Worm (Caenorhabditis elegans) whole organism, L4 larva: ENCODE measurements around the gene rps-28.

Experiments used
- F10B5.3 ChIP-seq: sonication (generic microtip); optimal IDR thresholded peaks from 2 replicates; lab custom pipeline; 2016; ENCODE audit warnings: mild to moderate bottlenecking, missing genetic modification characterization, missing compliant biosample characterization
- F26F4.8 ChIP-seq: fragments of 200-800 bp; sonication (Bioruptor generic); conservative IDR thresholded peaks from 2 replicates; pipeline ENCODE4 v1.3.6; 2022; ENCODE audit warnings: missing genetic modification characterization, missing compliant biosample characterization
- F44E2.7 ChIP-seq: fragments of 200-800 bp; sonication (Bioruptor generic); IDR thresholded peaks from 2 replicates; pipeline ENCODE4 v2.1.2; 2022; ENCODE audit warnings: missing genetic modification characterization, missing compliant biosample characterization
- F49E8.2 ChIP-seq: sonication (generic microtip); optimal IDR thresholded peaks from 2 replicates; lab custom pipeline; 2016; ENCODE audit warnings: missing compliant biosample characterization, mild to moderate bottlenecking, missing genetic modification characterization, borderline replicate concordance
- T20F7.1 ChIP-seq: fragments of 200-800 bp; sonication (Bioruptor generic); optimal IDR thresholded peaks from 2 replicates; lab custom pipeline; 2018; ENCODE audit warnings: mild to moderate bottlenecking, missing genetic modification characterization, missing compliant biosample characterization
- Y105C5A.15 ChIP-seq: fragments of 200-800 bp; sonication (Bioruptor generic); IDR thresholded peaks from 2 replicates; pipeline ENCODE4 v1.3.6; 2022; ENCODE audit warnings: missing genetic modification characterization, missing compliant biosample characterization
- Y5F2A.4 ChIP-seq: fragments of 200-800 bp; sonication (Bioruptor generic); optimal IDR thresholded peaks from 2 replicates; lab custom pipeline; 2018; ENCODE audit warnings: mild to moderate bottlenecking, missing genetic modification characterization, missing compliant biosample characterization
- ZK546.5 ChIP-seq, 2 experiments: sonication (generic microtip); optimal IDR thresholded peaks; 2 replicates each; lab custom pipeline; 2017; ENCODE audit warnings: missing biosample characterization in 2 of 2, missing genetic modification characterization in 2 of 2
- aha-1 ChIP-seq: fragments of 150-350 bp; peaks from one replicate; lab custom pipeline; 2014; ENCODE audit warnings: missing biosample characterization, missing genetic modification characterization
- attf-4 ChIP-seq: sonication (generic microtip); optimal IDR thresholded peaks from 3 replicates; lab custom pipeline; 2017; ENCODE audit warnings: missing biosample characterization, missing genetic modification characterization
- ceh-20 ChIP-seq: fragments of 200-800 bp; sonication (Bioruptor generic); IDR thresholded peaks from 2 replicates; pipeline ENCODE4 v1.3.6; 2022; ENCODE audit warnings: missing genetic modification reagents, missing genetic modification characterization, missing compliant biosample characterization
- ceh-32 ChIP-seq: sonication (generic microtip); optimal IDR thresholded peaks from 2 replicates; lab custom pipeline; 2016; ENCODE audit warnings: mild to moderate bottlenecking, missing genetic modification characterization, missing compliant biosample characterization; ENCODE audit not compliant: poor library complexity
- ceh-62 ChIP-seq: sonication (generic microtip); optimal IDR thresholded peaks from 2 replicates; lab custom pipeline; 2017; ENCODE audit warnings: missing biosample characterization, missing genetic modification characterization
- ceh-82 ChIP-seq: sonication (generic microtip); optimal IDR thresholded peaks from 2 replicates; lab custom pipeline; 2017; ENCODE audit warnings: missing biosample characterization, missing genetic modification characterization
- ctbp-1 ChIP-seq: fragments of 200-800 bp; sonication (Bioruptor generic); IDR thresholded peaks from 2 replicates; pipeline ENCODE4 v1.3.6; 2022; ENCODE audit warnings: missing genetic modification reagents, missing genetic modification characterization, missing compliant biosample characterization
- duxl-1 ChIP-seq: sonication (generic microtip); optimal IDR thresholded peaks from 2 replicates; lab custom pipeline; 2016; ENCODE audit warnings: mild to moderate bottlenecking, missing genetic modification characterization, moderate library complexity, missing compliant biosample characterization; ENCODE audit not compliant: poor library complexity
- dve-1 ChIP-seq: sonication (generic microtip); optimal IDR thresholded peaks from 2 replicates; lab custom pipeline; 2017; ENCODE audit warnings: antibody characterized with exemption, mild to moderate bottlenecking, missing genetic modification characterization, missing compliant biosample characterization; ENCODE audit not compliant: insufficient read depth
- fkh-10 ChIP-seq: fragments of 150-350 bp; optimal IDR thresholded peaks from 2 replicates; lab custom pipeline; 2014; ENCODE audit warnings: missing biosample characterization, missing genetic modification reagents, missing genetic modification characterization
- hlh-11 ChIP-seq: fragments of 200-800 bp; sonication (Bioruptor generic); optimal IDR thresholded peaks from 2 replicates; lab custom pipeline; 2018; ENCODE audit warnings: mild to moderate bottlenecking, missing genetic modification characterization, missing compliant biosample characterization
- jun-1 ChIP-seq: fragments of 150-350 bp; optimal IDR thresholded peaks from 2 replicates; lab custom pipeline; 2014; ENCODE audit warnings: missing biosample characterization, missing genetic modification reagents, missing genetic modification characterization
- lim-7 ChIP-seq: fragments of 200-800 bp; sonication (Bioruptor generic); IDR thresholded peaks from 2 replicates; pipeline ENCODE4 v1.3.6; 2022; ENCODE audit warnings: missing genetic modification characterization, missing compliant biosample characterization
- lin-29 ChIP-seq: fragments of 200-800 bp; sonication (Bioruptor generic); IDR thresholded peaks from 2 replicates; pipeline ENCODE4 v1.3.6; 2022; ENCODE audit warnings: missing genetic modification reagents, missing genetic modification characterization, missing compliant biosample characterization
- lin-38 ChIP-seq: fragments of 200-800 bp; sonication (Bioruptor generic); IDR thresholded peaks from 2 replicates; pipeline ENCODE4 v1.3.6; 2022; ENCODE audit warnings: missing genetic modification reagents, missing genetic modification characterization, missing compliant biosample characterization
- lin-39 ChIP-seq: fragments of 150-350 bp; optimal IDR thresholded peaks from 2 replicates; lab custom pipeline; 2014; ENCODE audit warnings: missing biosample characterization, missing genetic modification reagents, missing genetic modification characterization
- lir-3 ChIP-seq: sonication (generic microtip); optimal IDR thresholded peaks from 2 replicates; lab custom pipeline; 2016; ENCODE audit warnings: mild to moderate bottlenecking, missing genetic modification characterization, missing compliant biosample characterization
- madf-9 ChIP-seq: fragments of 200-800 bp; sonication (Bioruptor generic); conservative IDR thresholded peaks from 2 replicates; pipeline ENCODE4 v1.3.6; 2022; ENCODE audit warnings: missing genetic modification reagents, missing genetic modification characterization, missing compliant biosample characterization
- mdl-1 ChIP-seq, 2 experiments: fragments of 150-350 bp in 1 of 2; sonication (generic microtip) in 1 of 2; optimal IDR thresholded peaks; 2 replicates each; lab custom pipeline; 2014 to 2017; ENCODE audit warnings: missing biosample characterization in 2 of 2, missing genetic modification characterization in 2 of 2
- mep-1 ChIP-seq: fragments of 150-350 bp; sonication (generic microtip); optimal IDR thresholded peaks from 3 replicates; lab custom pipeline; 2014; ENCODE audit warnings: missing biosample characterization, missing genetic modification characterization
- mes-2 ChIP-seq: sonication (generic microtip); optimal IDR thresholded peaks from 2 replicates; lab custom pipeline; 2016; ENCODE audit warnings: missing genotype, mild to moderate bottlenecking, missing genetic modification characterization, missing compliant biosample characterization; ENCODE audit not compliant: poor library complexity, severe bottlenecking
- mxl-2 ChIP-seq: fragments of 200-800 bp; sonication (Bioruptor generic); conservative IDR thresholded peaks from 2 replicates; pipeline ENCODE4 v1.3.6; 2022; ENCODE audit warnings: missing genetic modification reagents, missing genetic modification characterization, missing compliant biosample characterization
- mxl-3 ChIP-seq: fragments of 200-800 bp; sonication (Bioruptor generic); optimal IDR thresholded peaks from 2 replicates; lab custom pipeline; 2018; ENCODE audit warnings: mild to moderate bottlenecking, missing genetic modification characterization, missing compliant biosample characterization
- nhr-102 ChIP-seq: sonication (generic microtip); optimal IDR thresholded peaks from 2 replicates; lab custom pipeline; 2016; ENCODE audit warnings: mild to moderate bottlenecking, missing genetic modification characterization, moderate library complexity, missing compliant biosample characterization
- nhr-237 ChIP-seq: sonication (generic microtip); optimal IDR thresholded peaks from 2 replicates; lab custom pipeline; 2017; ENCODE audit warnings: missing biosample characterization, missing genetic modification characterization
- nhr-41 ChIP-seq: fragments of 200-800 bp; sonication (Bioruptor generic); IDR thresholded peaks from 2 replicates; pipeline ENCODE4 v1.3.6; 2022; ENCODE audit warnings: missing genetic modification reagents, missing genetic modification characterization, missing compliant biosample characterization
- nhr-42 ChIP-seq: fragments of 200-800 bp; sonication (Bioruptor generic); IDR thresholded peaks from 2 replicates; pipeline ENCODE4 v1.3.6; 2022; ENCODE audit warnings: missing genetic modification characterization, missing compliant biosample characterization
- nhr-6 ChIP-seq: fragments of 150-350 bp; optimal IDR thresholded peaks from 2 replicates; lab custom pipeline; 2014; ENCODE audit warnings: missing biosample characterization, missing genetic modification characterization
- nhr-76 ChIP-seq: fragments of 150-350 bp; optimal IDR thresholded peaks from 2 replicates; lab custom pipeline; 2014; ENCODE audit warnings: missing biosample characterization, missing genetic modification characterization
- nhr-77 ChIP-seq: fragments of 150-350 bp; optimal IDR thresholded peaks from 2 replicates; lab custom pipeline; 2014; ENCODE audit warnings: missing biosample characterization, missing genetic modification characterization
- rbr-2 ChIP-seq: sonication (generic microtip); optimal IDR thresholded peaks from 2 replicates; lab custom pipeline; 2016; ENCODE audit warnings: missing genotype, missing genetic modification characterization, missing compliant biosample characterization
- sdz-12 ChIP-seq: fragments of 200-800 bp; sonication (Bioruptor generic); optimal IDR thresholded peaks from 2 replicates; lab custom pipeline; 2018; ENCODE audit warnings: mild to moderate bottlenecking, missing genetic modification characterization, missing compliant biosample characterization
- skn-1 ChIP-seq: fragments of 150-350 bp; optimal IDR thresholded peaks from 2 replicates; lab custom pipeline; 2014; ENCODE audit warnings: missing biosample characterization, missing genetic modification characterization
- snpc-1.2 ChIP-seq: fragments of 200-800 bp; sonication (Bioruptor generic); IDR thresholded peaks from 2 replicates; pipeline ENCODE4 v1.3.6; 2022; ENCODE audit warnings: missing genetic modification reagents, missing genetic modification characterization, missing compliant biosample characterization
- snpc-4 ChIP-seq: fragments of 150-350 bp; optimal IDR thresholded peaks from 2 replicates; lab custom pipeline; 2014; ENCODE audit warnings: missing biosample characterization, missing genetic modification characterization
- tag-97 ChIP-seq: fragments of 200-800 bp; sonication (Bioruptor generic); IDR thresholded peaks from 2 replicates; pipeline ENCODE4 v1.3.6; 2022; ENCODE audit warnings: missing genetic modification characterization, missing compliant biosample characterization
- unc-39 ChIP-seq: sonication (generic microtip); optimal IDR thresholded peaks from 2 replicates; lab custom pipeline; 2017; ENCODE audit warnings: missing biosample characterization, missing genetic modification characterization
- unc-62 ChIP-seq, 3 experiments: fragments of 150-350 bp in 1 of 3; sonication (generic microtip); optimal IDR thresholded peaks in 2 of 3; peaks in 1 of 3; 1 replicate in 1 of 3; 2 replicates in 2 of 3; lab custom pipeline; 2014 to 2017; ENCODE audit warnings: missing biosample characterization in 3 of 3, missing genetic modification characterization in 3 of 3, missing genetic modification reagents in 3 of 3, missing genotype in 1 of 3
- vab-7 ChIP-seq: fragments of 200-800 bp; sonication (Bioruptor generic); IDR thresholded peaks from 2 replicates; pipeline ENCODE4 v1.3.6; 2022; ENCODE audit warnings: missing genetic modification reagents, missing genetic modification characterization, missing compliant biosample characterization
- zag-1 ChIP-seq: fragments of 150-350 bp; optimal IDR thresholded peaks from 2 replicates; lab custom pipeline; 2014; ENCODE audit warnings: missing biosample characterization, missing genetic modification characterization
- zfp-2 ChIP-seq: sonication (generic microtip); optimal IDR thresholded peaks from 2 replicates; lab custom pipeline; 2016; ENCODE audit warnings: mild to moderate bottlenecking, missing genetic modification characterization, missing compliant biosample characterization
- zfp-3 ChIP-seq: fragments of 200-800 bp; sonication (Bioruptor generic); conservative IDR thresholded peaks from 2 replicates; pipeline ENCODE4 v1.3.6; 2022; ENCODE audit warnings: missing genetic modification reagents, missing genetic modification characterization, missing compliant biosample characterization
- zip-2 ChIP-seq: fragments of 150-350 bp; optimal IDR thresholded peaks from 2 replicates; lab custom pipeline; 2014; ENCODE audit warnings: missing biosample characterization, missing genetic modification characterization
- ztf-7 ChIP-seq: fragments of 150-350 bp; optimal IDR thresholded peaks from 2 replicates; lab custom pipeline; 2014; ENCODE audit warnings: missing biosample characterization, missing genetic modification characterization

The rps-28 gene

DNA sequence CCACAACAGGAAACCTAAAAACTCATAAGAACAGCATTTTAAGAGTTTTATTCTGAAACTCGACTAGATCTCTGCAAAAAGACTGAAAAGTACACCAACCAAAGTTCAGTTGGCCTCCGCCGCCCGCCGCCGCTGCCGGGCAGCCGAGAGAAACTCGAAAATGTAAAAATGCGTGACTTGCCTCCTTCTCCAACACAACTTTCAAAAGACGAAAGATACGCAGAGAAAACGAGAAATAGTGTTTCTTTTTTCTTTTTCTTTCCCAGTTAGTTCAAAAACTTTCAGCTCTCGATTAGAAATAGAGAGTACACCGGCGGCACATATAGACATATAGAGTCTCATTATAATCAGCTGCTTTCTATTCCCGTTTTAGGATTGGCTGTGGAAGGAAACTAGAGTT, 9.7 kb upstream of the rps-28 start (continued):
- no peak for TF ChIP-seq nhr-102 (tag; lab: Kevin White, UChicago)
- no peak for TF ChIP-seq Y5F2A.4 (GFP tag; lab: Kevin White, UChicago)
- TF ChIP-seq madf-9 (GFP tag; lab: Robert Waterston, UW): no peak
- no peak for TF ChIP-seq ceh-20 (GFP tag; lab: Robert Waterston, UW)
- TF ChIP-seq Y105C5A.15 (GFP tag; lab: Robert Waterston, UW): no peak
- no peak for TF ChIP-seq lin-39 (tag; lab: Kevin White, UChicago)
- no peak for TF ChIP-seq ZK546.5 (tag; optimal IDR thresholded peaks at IDR 0.05; lab: Kevin White, UChicago)
- TF ChIP-seq zip-2 (tag; lab: Kevin White, UChicago): no peak
- TF ChIP-seq skn-1 (tag; lab: Kevin White, UChicago): no peak
- no peak for TF ChIP-seq lim-7 (GFP tag; lab: Robert Waterston, UW)
- TF ChIP-seq duxl-1: no peak
- no peak for TF ChIP-seq ztf-7 (tag; lab: Kevin White, UChicago)
- no peak for TF ChIP-seq nhr-41 (GFP tag; lab: Robert Waterston, UW)
- no peak for TF ChIP-seq lir-3
- TF ChIP-seq fkh-10 (GFP tag; lab: Kevin White, UChicago): no peak
- TF ChIP-seq mes-2 (tag; lab: Kevin White, UChicago): no peak
- TF ChIP-seq T20F7.1 (GFP tag; lab: Kevin White, UChicago): peak; percentile 50
- TF ChIP-seq F26F4.8 (GFP tag; lab: Robert Waterston, UW): no peak
- TF ChIP-seq mdl-1 (tag; optimal IDR thresholded peaks at IDR 0.05; lab: Kevin White, UChicago): peak in 1 of 2 experiments; percentile 67
- TF ChIP-seq jun-1 (tag; lab: Kevin White, UChicago): no peak
- peak; percentile 69 for TF ChIP-seq hlh-11 (tag; lab: Kevin White, UChicago)
- no peak for TF ChIP-seq ctbp-1 (GFP tag; lab: Robert Waterston, UW)
- peak; percentile 60 for TF ChIP-seq mep-1
- TF ChIP-seq tag-97 (GFP tag; lab: Robert Waterston, UW): no peak
- TF ChIP-seq snpc-4 (tag; lab: Kevin White, UChicago): no peak
- no peak for TF ChIP-seq ceh-62
- TF ChIP-seq mxl-2 (GFP tag; lab: Robert Waterston, UW): no peak
- no peak for TF ChIP-seq snpc-1.2 (GFP tag; lab: Robert Waterston, UW)
- no peak for TF ChIP-seq vab-7 (GFP tag; lab: Robert Waterston, UW)
- no peak for TF ChIP-seq unc-39 (tag; lab: Kevin White, UChicago)
- TF ChIP-seq nhr-77 (tag; lab: Kevin White, UChicago): peak; percentile 0
- TF ChIP-seq ceh-32 (tag; lab: Kevin White, UChicago): no peak
- TF ChIP-seq nhr-237 (tag; lab: Kevin White, UChicago): no peak
- TF ChIP-seq zfp-3 (GFP tag; lab: Robert Waterston, UW): no peak
- no peak for TF ChIP-seq F44E2.7
- no peak for TF ChIP-seq attf-4 (tag; lab: Kevin White, UChicago)
- TF ChIP-seq lin-29 (GFP tag; lab: Robert Waterston, UW): no peak

- TF ChIP-seq mxl-3 (GFP tag; lab: Kevin White, UChicago): peak; percentile 66
- peak; percentile 57 for TF ChIP-seq nhr-77 (tag; lab: Kevin White, UChicago)
- peak; percentile 66 for TF ChIP-seq mep-1
- TF ChIP-seq zfp-2 (tag; lab: Kevin White, UChicago): no peak
- TF ChIP-seq lin-38 (GFP tag; lab: Robert Waterston, UW): no peak
- no peak for TF ChIP-seq nhr-42 (GFP tag; lab: Robert Waterston, UW)
- no peak for TF ChIP-seq nhr-76 (tag; lab: Kevin White, UChicago)
- TF ChIP-seq zag-1: no peak
- no peak for TF ChIP-seq F49E8.2 (tag; lab: Kevin White, UChicago)
- no peak for TF ChIP-seq Y5F2A.4 (GFP tag; lab: Kevin White, UChicago)
- no peak for TF ChIP-seq aha-1
- TF ChIP-seq nhr-6 (tag; lab: Kevin White, UChicago): no peak
- peak; percentile 65 for TF ChIP-seq dve-1 (tag; lab: Kevin White, UChicago)
- no peak for TF ChIP-seq unc-62 (GFP tag; optimal IDR thresholded peaks at IDR 0.05 in 1 of 2; lab: Kevin White, UChicago)
- TF ChIP-seq unc-62 (tag; optimal IDR thresholded peaks at IDR 0.05; lab: Kevin White, UChicago): no peak
- TF ChIP-seq skn-1 (tag; lab: Kevin White, UChicago): no peak
- TF ChIP-seq F10B5.3 (tag; lab: Kevin White, UChicago): no peak
- no peak for TF ChIP-seq rbr-2 (tag; lab: Kevin White, UChicago)
- TF ChIP-seq ceh-82 (tag; lab: Kevin White, UChicago): no peak
- no peak for TF ChIP-seq Y105C5A.15 (GFP tag; lab: Robert Waterston, UW)
- no peak for TF ChIP-seq lir-3
- no peak for TF ChIP-seq sdz-12 (GFP tag; lab: Kevin White, UChicago)
Observed at ce11 chrIV:1655312-1655711, 4.2 kb upstream of the rps-28 start.
